Fruit fly (Drosophila melanogaster) whole organism, pupa: ENCODE measurements around the gene PsGEF.
A peak's percentile ranks its signal among the peaks of the same experiment; 100 is the strongest.

ENCODE experiments used
- CG10348 ChIP-seq: fragments of 200-800 bp; sonication (Bioruptor generic); IDR thresholded peaks from 2 replicates; pipeline ENCODE4 v1.3.6; 2022; ENCODE audit warnings: missing biosample characterization, missing genetic modification characterization
- CG12605 ChIP-seq: fragments of 200-800 bp; sonication (Bioruptor generic); IDR thresholded peaks from 2 replicates; pipeline ENCODE4 v1.3.6; 2022; ENCODE audit warnings: missing biosample characterization, missing genetic modification characterization
- CG13204 ChIP-seq: fragments of 200-800 bp; sonication (Bioruptor generic); optimal IDR thresholded peaks from 2 replicates; lab custom pipeline; 2018; ENCODE audit warnings: missing biosample characterization, mild to moderate bottlenecking, missing genetic modification characterization, moderate library complexity
- CG14655 ChIP-seq: fragments of 200-800 bp; sonication (Bioruptor generic); optimal IDR thresholded peaks from 3 replicates; lab custom pipeline; 2017; ENCODE audit warnings: mild to moderate bottlenecking, missing biosample characterization, missing genetic modification reagents, missing genetic modification characterization
- CG15710 ChIP-seq: fragments of 200-800 bp; sonication (Bioruptor generic); optimal IDR thresholded peaks from 2 replicates; lab custom pipeline; 2018; ENCODE audit warnings: missing biosample characterization, mild to moderate bottlenecking, missing genetic modification characterization, moderate library complexity
- CG17806 ChIP-seq: fragments of 200-800 bp; sonication (Bioruptor generic); optimal IDR thresholded peaks from 2 replicates; lab custom pipeline; 2018; ENCODE audit warnings: missing biosample characterization, mild to moderate bottlenecking, missing genetic modification characterization, moderate library complexity
- CG32121 ChIP-seq: fragments of 200-800 bp; sonication (Bioruptor generic); IDR thresholded peaks from 2 replicates; pipeline ENCODE4 v1.3.6; 2022; ENCODE audit warnings: missing biosample characterization, missing genetic modification characterization
- CG34367 ChIP-seq: fragments of 200-800 bp; sonication (Bioruptor generic); optimal IDR thresholded peaks from 2 replicates; lab custom pipeline; 2018; ENCODE audit warnings: missing biosample characterization, mild to moderate bottlenecking, missing genetic modification characterization
- CG4496 ChIP-seq: fragments of 200-800 bp; sonication (Bioruptor generic); IDR thresholded peaks from 3 replicates; pipeline ENCODE4 v1.3.6; 2022; ENCODE audit warnings: missing biosample characterization, missing genetic modification characterization
- CG8159 ChIP-seq: fragments of 200-800 bp; sonication (Bioruptor generic); optimal IDR thresholded peaks from 3 replicates; lab custom pipeline; 2018; ENCODE audit warnings: missing biosample characterization, mild to moderate bottlenecking, missing genetic modification characterization, moderate library complexity
- CG8301 ChIP-seq: fragments of 200-800 bp; sonication (Bioruptor generic); optimal IDR thresholded peaks from 2 replicates; lab custom pipeline; 2018; ENCODE audit warnings: missing biosample characterization, mild to moderate bottlenecking, missing genetic modification characterization
- CG9948 ChIP-seq: fragments of 200-800 bp; sonication (Bioruptor generic); optimal IDR thresholded peaks from 2 replicates; lab custom pipeline; 2018; ENCODE audit warnings: missing biosample characterization, mild to moderate bottlenecking, missing genetic modification characterization, moderate library complexity
- D1 ChIP-seq: fragments of 200-800 bp; sonication (Bioruptor generic); optimal IDR thresholded peaks from 2 replicates; lab custom pipeline; 2018; ENCODE audit warnings: missing biosample characterization, mild to moderate bottlenecking, missing genetic modification characterization, moderate library complexity
- EcR ChIP-seq: fragments of 200-800 bp; sonication (Bioruptor generic); optimal IDR thresholded peaks from 3 replicates; lab custom pipeline; 2019; ENCODE audit warnings: missing biosample characterization, missing genetic modification characterization, mild to moderate bottlenecking, moderate library complexity, missing genetic modification reagents
- Ets98B ChIP-seq: fragments of 200-800 bp; sonication (Bioruptor generic); IDR thresholded peaks from 2 replicates; pipeline ENCODE4 v1.3.6; 2022; ENCODE audit warnings: missing biosample characterization, missing genetic modification characterization
- Pif1A ChIP-seq: fragments of 200-800 bp; sonication (Bioruptor generic); optimal IDR thresholded peaks from 3 replicates; lab custom pipeline; 2016; ENCODE audit warnings: missing biosample characterization, missing genetic modification characterization
- Pif1B ChIP-seq: fragments of 200-800 bp; sonication (Bioruptor generic); optimal IDR thresholded peaks from 3 replicates; lab custom pipeline; 2016; ENCODE audit warnings: missing biosample characterization, missing genetic modification characterization
- Snoo ChIP-seq: fragments of 200-800 bp; sonication (Bioruptor generic); optimal IDR thresholded peaks from 3 replicates; lab custom pipeline; 2017; ENCODE audit warnings: missing biosample characterization, mild to moderate bottlenecking, missing genetic modification characterization, inconsistent platforms
- fd96Ca ChIP-seq: fragments of 200-800 bp; sonication (Bioruptor generic); IDR thresholded peaks from 3 replicates; pipeline ENCODE4 v1.3.6; 2022; ENCODE audit warnings: missing biosample characterization, missing genetic modification characterization
- gl ChIP-seq: fragments of 200-800 bp; sonication (Bioruptor generic); optimal IDR thresholded peaks from 2 replicates; lab custom pipeline; 2018; ENCODE audit warnings: missing biosample characterization, mild to moderate bottlenecking, missing genetic modification characterization
- rn ChIP-seq: fragments of 200-800 bp; sonication (Bioruptor generic); IDR thresholded peaks from 2 replicates; pipeline ENCODE4 v1.3.6; 2022; ENCODE audit warnings: missing biosample characterization, missing genetic modification characterization

PsGEF gene

dm6 chrX:2321900-2322555 lies 65.4 kb downstream of the PsGEF start:
- peak; percentile 38; the same call in 1 of the 2 replicates for TF ChIP-seq Ets98B
- peak; percentile 79 for TF ChIP-seq fd96Ca (GFP tag; lab: Robert Waterston, UW)
- TF ChIP-seq CG17806, result peak; percentile 85
- peak; percentile 73 for TF ChIP-seq CG12605 (GFP tag; lab: Robert Waterston, UW)
- TF ChIP-seq CG10348, result no peak
- peak; percentile 88 for TF ChIP-seq CG4496 (GFP tag; lab: Robert Waterston, UW)
- peak; percentile 83 for TF ChIP-seq CG9948
- peak; percentile 14 for TF ChIP-seq EcR
- TF ChIP-seq CG34367, result peak; percentile 81
- TF ChIP-seq D1 (tag; lab: Kevin White, UChicago), result peak; percentile 50
- peak; percentile 51; the same call in 1 of the 2 replicates for TF ChIP-seq rn (GFP tag; lab: Robert Waterston, UW)
- peak; percentile 55 for TF ChIP-seq CG8301
- peak; percentile 80 for TF ChIP-seq CG13204 (GFP tag; lab: Kevin White, UChicago)
- TF ChIP-seq CG8159, result peak; percentile 82
- TF ChIP-seq CG14655 (GFP tag; lab: Kevin White, UChicago), result peak; percentile 76
- TF ChIP-seq CG32121, result no peak
- TF ChIP-seq CG15710, result peak; percentile 92
- peak; percentile 84 for TF ChIP-seq gl (tag; lab: Kevin White, UChicago)
- TF ChIP-seq Snoo (tag; lab: Kevin White, UChicago), result peak; percentile 92
- peak; percentile 77 for TF ChIP-seq Pif1A (GFP tag; lab: Kevin White, UChicago)
- peak; percentile 82 for TF ChIP-seq Pif1B (GFP tag; lab: Kevin White, UChicago)

dm6 chrX:2320892-2321291 lies 66.6 kb downstream of the PsGEF start:
- no peak for TF ChIP-seq Ets98B
- TF ChIP-seq CG17806, result no peak
- no peak for TF ChIP-seq D1 (tag; lab: Kevin White, UChicago)
- no peak for TF ChIP-seq Pif1B (GFP tag; lab: Kevin White, UChicago)
- TF ChIP-seq, all 21 proteins: peak for 0

- TF ChIP-seq rn (GFP tag; lab: Robert Waterston, UW) (no peak), CG8301 (no peak), CG13204 (GFP tag; lab: Kevin White, UChicago) (peak; percentile 26), gl (tag; lab: Kevin White, UChicago) (no peak), CG17806 (no peak)
- TF ChIP-seq, all 21 proteins: peak for 1
These were observed 67.7 kb downstream of the PsGEF start for dm6 chrX:2319783-2320182.

dm6 chrX:2318369-2318768 lies 69.1 kb downstream of the PsGEF start:
- TF ChIP-seq CG32121 (peak; percentile 61), CG15710 (peak; percentile 49), CG13204 (GFP tag; lab: Kevin White, UChicago) (no peak), CG4496 (GFP tag; lab: Robert Waterston, UW) (peak; percentile 75), CG14655 (GFP tag; lab: Kevin White, UChicago) (peak; percentile 43), CG8159 (peak; percentile 55), gl (tag; lab: Kevin White, UChicago) (peak; percentile 12), D1 (tag; lab: Kevin White, UChicago) (no peak), CG10348 (no peak), rn (GFP tag; lab: Robert Waterston, UW) (no peak), CG17806 (peak; percentile 46), CG8301 (peak; percentile 32), Pif1A (GFP tag; lab: Kevin White, UChicago) (peak; percentile 81), EcR (no peak), Snoo (tag; lab: Kevin White, UChicago) (peak; percentile 67), CG12605 (GFP tag; lab: Robert Waterston, UW) (no peak), Ets98B (peak; percentile 67), fd96Ca (GFP tag; lab: Robert Waterston, UW) (peak; percentile 84), CG34367 (peak; percentile 34), Pif1B (GFP tag; lab: Kevin White, UChicago) (peak; percentile 57), CG9948 (peak; percentile 48)

- TF ChIP-seq CG4496 (GFP tag; lab: Robert Waterston, UW) (no peak), rn (GFP tag; lab: Robert Waterston, UW) (no peak), CG13204 (GFP tag; lab: Kevin White, UChicago) (peak; percentile 42), CG8301 (no peak), CG34367 (no peak), D1 (tag; lab: Kevin White, UChicago) (no peak), Ets98B (peak; percentile 50; the same call in 1 of the 2 replicates), CG32121 (no peak), Snoo (tag; lab: Kevin White, UChicago) (no peak), CG12605 (GFP tag; lab: Robert Waterston, UW) (peak; percentile 48), CG17806 (no peak), Pif1B (GFP tag; lab: Kevin White, UChicago) (peak; percentile 45), Pif1A (GFP tag; lab: Kevin White, UChicago) (peak; percentile 22), EcR (peak; percentile 72)
- TF ChIP-seq, all 21 proteins: peak for 6
These were observed 70.1 kb downstream of the PsGEF start for dm6 chrX:2317347-2317832.
